Fruit fly (Drosophila melanogaster) S2 (cell line): ENCODE measurements around the gene Blos4.

ENCODE experiments used
- CG8478 ChIP-seq: fragments of >200 bp; optimal IDR thresholded peaks from 2 replicates; lab custom pipeline; 2018
- CTCF ChIP-seq, 2 experiments: fragments of >200 bp; optimal IDR thresholded peaks; 2 replicates each; lab custom pipeline; 2018

The Blos4 gene

DNA sequence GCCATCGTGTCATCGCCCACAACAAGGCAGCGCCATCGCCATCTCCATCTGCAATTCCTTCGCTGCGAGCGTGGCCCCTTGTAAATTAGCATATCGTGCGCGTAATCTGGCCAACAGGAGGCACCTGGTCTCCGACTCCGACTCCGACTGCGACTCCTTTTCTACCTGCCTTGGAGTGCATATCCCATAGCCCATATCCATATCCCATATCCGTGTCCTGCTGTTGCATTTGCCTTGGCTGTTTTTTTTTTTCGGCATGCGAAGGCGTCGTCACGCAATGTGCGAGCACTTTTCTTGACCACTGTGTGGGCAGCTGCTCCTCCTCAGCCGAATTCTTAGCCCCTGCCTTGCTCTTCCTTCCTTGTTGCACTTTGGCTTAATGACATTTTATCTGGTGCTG, 39.6 kb downstream of the Blos4 start:
- no peak for TF ChIP-seq CTCF (optimal IDR thresholded peaks at IDR 0.05; lab: Kevin White, UChicago)
- no peak for TF ChIP-seq CG8478 (lab: Kevin White, UChicago)

DNA sequence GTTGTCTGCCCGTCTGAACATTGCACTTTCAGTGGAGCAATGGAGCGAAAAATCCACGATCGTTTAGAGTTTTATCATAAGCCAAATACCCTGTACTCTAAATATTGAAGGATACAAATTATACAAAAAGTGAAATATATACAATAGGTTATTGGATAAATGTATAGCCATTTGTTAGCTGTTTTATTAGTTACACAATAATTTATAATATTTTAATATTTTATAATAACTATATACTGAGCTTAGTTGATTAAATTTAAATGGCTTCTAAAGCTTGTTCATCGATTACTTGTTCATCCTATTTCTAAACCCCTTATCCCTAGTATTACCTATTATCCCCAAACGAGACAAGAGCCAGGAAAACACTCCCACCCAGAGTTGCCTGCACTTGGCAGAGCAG, 44.1 kb downstream of the Blos4 start:
- no peak for TF ChIP-seq CG8478 (lab: Kevin White, UChicago)
- no peak for TF ChIP-seq CTCF (optimal IDR thresholded peaks at IDR 0.05; lab: Kevin White, UChicago)

DNA sequence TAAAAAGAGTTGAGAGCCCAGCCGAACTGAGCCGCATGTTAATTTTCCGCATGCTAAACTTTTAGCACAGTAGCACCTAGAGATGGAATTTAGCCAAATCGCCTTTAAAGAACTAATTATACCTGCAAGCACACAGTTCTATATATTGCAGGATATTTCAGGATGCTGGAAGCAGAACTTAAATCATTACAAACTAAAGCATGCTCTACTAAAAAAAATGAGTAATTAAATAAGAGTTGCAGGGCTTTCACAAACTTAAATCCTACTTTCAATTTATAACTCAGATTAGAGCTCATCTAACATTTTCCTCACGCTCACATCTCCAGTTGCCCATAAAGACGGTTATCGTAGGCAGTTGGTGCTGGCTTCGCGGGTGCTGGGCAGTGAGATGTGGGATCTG, 45.8 kb downstream of the Blos4 start:
- TF ChIP-seq CG8478 (lab: Kevin White, UChicago) (no peak), CTCF (optimal IDR thresholded peaks at IDR 0.05; lab: Kevin White, UChicago) (no peak)

DNA sequence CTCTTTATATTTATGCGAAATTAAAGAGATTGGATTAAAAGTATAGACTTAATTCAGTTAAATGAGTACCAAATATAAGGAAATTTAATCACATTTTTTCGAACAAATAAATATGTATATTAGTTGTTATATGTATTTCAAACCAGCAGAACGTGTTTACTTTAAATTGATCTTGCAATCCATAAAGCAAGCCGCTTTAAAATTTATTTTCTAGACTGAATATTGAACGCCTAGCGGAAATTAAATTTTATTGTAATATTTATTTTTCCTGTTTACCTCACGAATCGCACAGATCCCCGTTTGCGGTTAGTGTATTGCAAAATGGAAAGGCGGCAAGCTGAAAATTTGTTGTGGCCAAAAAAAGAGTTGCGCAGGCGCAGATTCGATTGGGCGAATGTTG, 48.5 kb downstream of the Blos4 start:
- no peak for TF ChIP-seq CG8478 (lab: Kevin White, UChicago)
- TF ChIP-seq CTCF (optimal IDR thresholded peaks at IDR 0.05; lab: Kevin White, UChicago): no peak

DNA sequence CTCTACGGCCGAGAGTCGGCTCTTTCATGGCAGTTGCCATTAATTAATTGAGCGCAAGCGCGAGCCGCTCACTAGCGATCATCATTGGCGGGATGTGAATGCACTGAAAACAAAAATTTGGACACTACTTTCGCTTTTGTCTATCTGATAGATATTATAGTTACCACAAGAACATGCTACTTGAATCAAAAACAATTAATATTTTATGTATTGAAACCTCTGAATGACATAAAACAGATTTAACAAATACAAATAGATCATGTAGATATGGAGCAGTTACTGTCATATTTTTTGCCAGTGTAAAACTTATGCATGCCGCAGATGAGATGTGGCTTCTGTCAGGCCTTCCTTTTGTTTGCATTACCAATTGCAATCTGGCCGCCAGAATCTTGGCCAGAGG, 49.1 kb downstream of the Blos4 start:
- TF ChIP-seq CG8478 (lab: Kevin White, UChicago): no peak
- TF ChIP-seq CTCF (optimal IDR thresholded peaks at IDR 0.05; lab: Kevin White, UChicago): no peak

DNA sequence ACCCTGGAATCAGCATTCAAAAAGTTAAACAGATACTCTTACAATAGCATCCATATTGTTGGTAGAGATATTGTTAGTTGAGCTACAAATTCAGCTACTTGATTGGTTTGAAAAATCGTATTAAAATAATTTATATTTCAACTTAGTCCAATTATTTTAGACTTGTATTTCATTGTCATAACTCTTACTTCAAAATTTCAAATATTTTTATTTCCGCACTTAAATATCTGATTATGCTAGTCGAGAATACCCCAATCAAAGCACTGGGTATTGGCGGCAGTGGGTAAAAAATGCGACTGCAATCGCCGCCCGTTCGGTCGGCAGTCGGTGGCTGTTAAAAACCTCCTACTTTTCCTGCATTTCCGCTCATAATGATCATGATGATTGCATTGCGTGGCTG, 49.9 kb downstream of the Blos4 start:
- TF ChIP-seq CG8478 (lab: Kevin White, UChicago) (no peak), CTCF (optimal IDR thresholded peaks at IDR 0.05; lab: Kevin White, UChicago) (no peak)
